Worm (Caenorhabditis elegans) whole organism, L3 larva: ENCODE measurements around the gene C54E10.3.

Source experiments
- ceh-16 ChIP-seq: sonication (generic microtip); optimal IDR thresholded peaks from 2 replicates; lab custom pipeline; 2017; ENCODE audit warnings: missing biosample characterization, missing genetic modification characterization
- ceh-82 ChIP-seq: fragments of 150-350 bp; optimal IDR thresholded peaks from 2 replicates; lab custom pipeline; 2014; ENCODE audit warnings: missing biosample characterization, missing genetic modification characterization
- jun-1 ChIP-seq: fragments of 150-350 bp; optimal IDR thresholded peaks from 2 replicates; lab custom pipeline; 2014; ENCODE audit warnings: missing biosample characterization, missing genetic modification reagents, missing genetic modification characterization
- lin-39 ChIP-seq: fragments of 150-350 bp; optimal IDR thresholded peaks from 2 replicates; lab custom pipeline; 2018; ENCODE audit warnings: missing biosample characterization, missing genetic modification reagents, missing genetic modification characterization
- nhr-11 ChIP-seq: fragments of 150-350 bp; optimal IDR thresholded peaks from 2 replicates; lab custom pipeline; 2014; ENCODE audit warnings: missing biosample characterization, missing genetic modification characterization
- nhr-12 ChIP-seq: fragments of 150-350 bp; optimal IDR thresholded peaks from 2 replicates; lab custom pipeline; 2014; ENCODE audit warnings: missing biosample characterization, missing genetic modification characterization
- unc-39 ChIP-seq: sonication (generic microtip); optimal IDR thresholded peaks from 4 replicates; lab custom pipeline; 2017; ENCODE audit warnings: missing biosample characterization, missing genetic modification characterization
- zag-1 ChIP-seq: fragments of 150-350 bp; optimal IDR thresholded peaks from 2 replicates; lab custom pipeline; 2014; ENCODE audit warnings: missing biosample characterization, missing genetic modification characterization
- ztf-4 ChIP-seq: fragments of 150-350 bp; optimal IDR thresholded peaks from 2 replicates; lab custom pipeline; 2014; ENCODE audit warnings: missing biosample characterization, missing genetic modification characterization

ce11 chrV:18854788-18855187, 44.0 kb downstream of the C54E10.3 start:
- TF ChIP-seq jun-1 (tag; lab: Kevin White, UChicago) (no peak), ceh-82 (tag; lab: Kevin White, UChicago) (no peak), zag-1 (tag; lab: Kevin White, UChicago) (no peak), lin-39 (no peak), unc-39 (no peak), nhr-12 (tag; lab: Kevin White, UChicago) (no peak), nhr-11 (tag; lab: Kevin White, UChicago) (no peak), ceh-16 (tag; lab: Kevin White, UChicago) (no peak), ztf-4 (tag; lab: Kevin White, UChicago) (no peak)
